Fruit fly (Drosophila melanogaster) whole organism: ENCODE measurements around the gene Pgd.

Experiments used
- CG8478 ChIP-seq: fragments of >200 bp; optimal IDR thresholded peaks from 2 replicates; lab custom pipeline; 2018; ENCODE audit warnings: inconsistent platforms
- pan ChIP-seq: fragments of >200 bp; optimal IDR thresholded peaks from 2 replicates; lab custom pipeline; 2017
- usp ChIP-seq: fragments of >200 bp; optimal IDR thresholded peaks from 2 replicates; lab custom pipeline; 2017; ENCODE audit warnings: missing biosample characterization, missing genetic modification characterization, mixed read lengths

- TF ChIP-seq pan (lab: Kevin White, UChicago) = no peak
- TF ChIP-seq usp = no peak
- TF ChIP-seq CG8478 (lab: Kevin White, UChicago) = no peak
These were observed 37.0 kb upstream of the Pgd start for dm6 chrX:2107782-2108409.
